Fruit fly (Drosophila melanogaster): ENCODE results near the gene CG18599.

CG18599 gene

DNA sequence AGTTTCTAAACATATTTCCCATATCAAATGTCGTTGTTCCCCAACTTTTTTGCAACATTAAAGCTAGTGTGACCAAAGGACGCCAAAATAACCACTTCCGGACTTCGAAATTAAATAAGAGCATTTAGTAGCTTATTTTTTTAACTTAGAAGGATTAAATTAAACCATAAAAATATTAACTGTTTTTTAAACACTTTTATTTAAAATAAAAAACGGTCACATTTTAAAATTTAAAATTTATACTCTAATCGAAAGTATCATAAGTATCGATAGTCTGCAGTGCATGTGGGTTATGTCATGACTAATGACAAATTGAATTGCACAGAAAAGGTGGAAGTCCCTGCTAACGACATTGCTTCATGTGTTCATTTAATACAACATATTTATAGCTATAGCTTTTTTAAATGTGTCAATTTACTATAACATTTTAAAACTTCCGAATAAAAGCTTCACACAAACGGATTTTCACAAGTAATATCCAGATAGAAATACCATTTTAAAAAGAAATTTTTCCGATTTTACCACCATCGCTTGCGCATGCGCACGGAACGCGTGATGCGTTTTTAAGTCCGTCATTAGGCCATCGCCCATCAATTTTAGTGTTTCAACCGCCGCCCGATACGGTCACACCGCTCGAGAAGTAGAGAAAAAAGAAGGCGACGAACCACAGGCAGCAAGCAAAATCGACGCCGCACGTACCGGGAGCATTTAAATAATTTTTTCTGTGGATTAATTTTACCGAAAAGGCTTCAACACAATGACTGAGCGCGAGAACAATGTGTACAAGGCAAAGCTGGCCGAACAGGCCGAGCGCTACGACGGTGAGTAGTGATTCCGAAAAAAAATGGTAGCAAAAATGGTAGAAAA, 25.3 kb upstream of the CG18599 start, which contains the start of the genes CG7156 and 14-3-3epsilon (continued):
- TF ChIP-seq CG17568 (GFP tag; optimal IDR thresholded peaks at IDR 0.05) (peak; percentile 66), Hr3 (GFP tag; optimal IDR thresholded peaks at IDR 0.05) (peak; percentile 37), az2 (GFP tag; optimal IDR thresholded peaks at IDR 0.05) (peak; percentile 66), unc-4 (GFP tag; IDR thresholded peaks at IDR 0.05; ENCODE audit: partially characterized antibody) (peak; percentile 45; the same call in 1 of the 2 replicates), CkIIα-i1 (GFP tag; IDR thresholded peaks at IDR 0.05) (no peak), CG32772 (GFP tag; IDR thresholded peaks at IDR 0.05) (0 out of 2 replicates have a peak, but pooled peaks have one; percentile 25), CG14441 (GFP tag; IDR thresholded peaks at IDR 0.05) (no peak), en (GFP tag; optimal IDR thresholded peaks at IDR 0.05) (no peak), CG6765 (GFP tag; optimal IDR thresholded peaks at IDR 0.05) (no peak), slp2 (GFP tag; optimal IDR thresholded peaks at IDR 0.05) (no peak), PHDP (tag; optimal IDR thresholded peaks at IDR 0.05) (peak; percentile 75), Bgb (GFP tag; IDR thresholded peaks at IDR 0.05; ENCODE audit: partially characterized antibody) (0 out of 2 replicates have a peak, but pooled peaks have one; percentile 51), D19A (tag; optimal IDR thresholded peaks at IDR 0.05) (no peak), CG1602 (GFP tag; optimal IDR thresholded peaks at IDR 0.05) (peak; percentile 30), CG8478 (optimal IDR thresholded peaks at IDR 0.05) (peak; percentile 91), pum (GFP tag; optimal IDR thresholded peaks at IDR 0.05) (peak; percentile 4), Dek (tag; optimal IDR thresholded peaks at IDR 0.05) (no peak), tna (GFP tag; IDR thresholded peaks at IDR 0.05; ENCODE audit: partially characterized antibody) (no peak), chif (GFP tag; optimal IDR thresholded peaks at IDR 0.05) (peak in 1 of 2 experiments; percentile 30), trh (GFP tag; optimal IDR thresholded peaks at IDR 0.05) (no peak), CG4282 (GFP tag; optimal IDR thresholded peaks at IDR 0.05) (peak; percentile 9), Side (GFP tag; optimal IDR thresholded peaks at IDR 0.05) (no peak), CG12769 (tag; optimal IDR thresholded peaks at IDR 0.05) (no peak), mirr (GFP tag; optimal IDR thresholded peaks at IDR 0.05) (no peak), CG17359 (tag; optimal IDR thresholded peaks at IDR 0.05) (peak; percentile 41), Doc2 (GFP tag; IDR thresholded peaks at IDR 0.05) (no peak), org-1 (GFP tag; optimal IDR thresholded peaks at IDR 0.05) (no peak), CG3163 (GFP tag; optimal IDR thresholded peaks at IDR 0.05) (peak; percentile 1), CG11696 (GFP tag; IDR thresholded peaks at IDR 0.05) (no peak), Blimp-1 (GFP tag; optimal IDR thresholded peaks at IDR 0.05) (no peak), CG14667 (GFP tag; IDR thresholded peaks at IDR 0.05) (no peak), CHES-1-like (GFP tag; optimal IDR thresholded peaks at IDR 0.05) (peak; percentile 32), pho (GFP tag; optimal IDR thresholded peaks at IDR 0.05) (peak; percentile 13), CG6854 (GFP tag; optimal IDR thresholded peaks at IDR 0.05) (no peak), salm (tag; optimal IDR thresholded peaks at IDR 0.05) (peak; percentile 28), p53 (GFP tag; optimal IDR thresholded peaks at IDR 0.05) (peak; percentile 57), CG15479 (GFP tag; optimal IDR thresholded peaks at IDR 0.05) (peak; percentile 60), pita (GFP tag; optimal IDR thresholded peaks at IDR 0.05) (peak; percentile 91), Hr51 (GFP tag; optimal IDR thresholded peaks at IDR 0.05) (no peak), tx (GFP tag; optimal IDR thresholded peaks at IDR 0.05) (no peak), bowl (GFP tag; IDR thresholded peaks at IDR 0.05) (no peak), HmgD (GFP tag; optimal IDR thresholded peaks at IDR 0.05) (no peak), Dad (GFP tag; optimal IDR thresholded peaks at IDR 0.05) (no peak), emc (GFP tag; optimal IDR thresholded peaks at IDR 0.05) (no peak), Dll (GFP tag; IDR thresholded peaks at IDR 0.05; ENCODE audit: partially characterized antibody) (peak; percentile 69), phol (tag; optimal IDR thresholded peaks at IDR 0.05) (peak; percentile 82), jing (GFP tag; optimal IDR thresholded peaks at IDR 0.05) (no peak), stwl (tag; optimal IDR thresholded peaks at IDR 0.05) (peak; percentile 12), Xrp1 (GFP tag; IDR thresholded peaks at IDR 0.05) (peak; percentile 60)

Data from whole organism, embryonic.